Fruit fly (Drosophila melanogaster) whole organism, embryonic: Measurements from ENCODE around the gene CG12182.
A peak's percentile ranks its signal among the peaks of the same experiment; 100 is the strongest.

ENCODE experiments used
- CG10979 ChIP-seq: fragments of 200-800 bp; sonication (Bioruptor generic); optimal IDR thresholded peaks from 2 replicates; lab custom pipeline; 2018; ENCODE audit warnings: missing biosample characterization, mild to moderate bottlenecking, missing genetic modification characterization, moderate library complexity
- CG12769 ChIP-seq: fragments of 200-800 bp; sonication (Bioruptor generic); optimal IDR thresholded peaks from 2 replicates; lab custom pipeline; 2019; ENCODE audit warnings: missing biosample characterization, mild to moderate bottlenecking, missing genetic modification characterization, moderate library complexity
- CG14014 ChIP-seq: fragments of 200-800 bp; sonication (Bioruptor generic); IDR thresholded peaks from 2 replicates; pipeline ENCODE4 v1.3.6; 2022; ENCODE audit warnings: missing biosample characterization, missing genetic modification characterization
- CG14050 ChIP-seq: fragments of 200-800 bp; sonication (Bioruptor generic); IDR thresholded peaks from 3 replicates; pipeline ENCODE4 v1.3.6; 2022; ENCODE audit warnings: missing biosample characterization, missing genetic modification characterization
- CG14965 ChIP-seq: fragments of 200-800 bp; sonication (Bioruptor generic); optimal IDR thresholded peaks from 2 replicates; lab custom pipeline; 2016; ENCODE audit warnings: missing biosample characterization, missing genetic modification characterization, borderline replicate concordance
- CG15011 ChIP-seq: fragments of 200-800 bp; sonication (Bioruptor generic); optimal IDR thresholded peaks from 3 replicates; lab custom pipeline; 2018; ENCODE audit warnings: missing biosample characterization, mild to moderate bottlenecking, missing genetic modification characterization
- CG1792 ChIP-seq: fragments of 200-800 bp; sonication (Bioruptor generic); optimal IDR thresholded peaks from 2 replicates; lab custom pipeline; 2016; ENCODE audit warnings: missing biosample characterization, missing genetic modification characterization
- CG1832 ChIP-seq: fragments of 200-800 bp; sonication (Bioruptor generic); optimal IDR thresholded peaks from 2 replicates; lab custom pipeline; 2017; ENCODE audit warnings: missing biosample characterization, mild to moderate bottlenecking, missing genetic modification characterization, inconsistent platforms
- CG2889 ChIP-seq: fragments of 200-800 bp; sonication (Bioruptor generic); IDR thresholded peaks from 3 replicates; pipeline ENCODE4 v1.3.6; 2022; ENCODE audit warnings: missing biosample characterization, missing genetic modification characterization
- CG30020 ChIP-seq: fragments of 200-800 bp; optimal IDR thresholded peaks from 2 replicates; lab custom pipeline; 2019; ENCODE audit warnings: missing biosample characterization, mild to moderate bottlenecking, missing genetic modification characterization, moderate library complexity
- CG31388 ChIP-seq: fragments of 200-800 bp; sonication (Bioruptor generic); optimal IDR thresholded peaks from 2 replicates; lab custom pipeline; 2016; ENCODE audit warnings: missing biosample characterization, missing genetic modification characterization
- CG33213 ChIP-seq: fragments of 200-800 bp; sonication (Bioruptor generic); optimal IDR thresholded peaks from 3 replicates; lab custom pipeline; 2016; ENCODE audit warnings: missing biosample characterization, missing genetic modification characterization
- CG6254 ChIP-seq: fragments of 200-800 bp; sonication (Bioruptor generic); optimal IDR thresholded peaks from 3 replicates; lab custom pipeline; 2017; ENCODE audit warnings: mild to moderate bottlenecking, missing biosample characterization, missing genetic modification reagents, missing genetic modification characterization
- CG8089 ChIP-seq: fragments of 200-800 bp; sonication (Bioruptor generic); optimal IDR thresholded peaks from 3 replicates; lab custom pipeline; 2016; ENCODE audit warnings: missing biosample characterization, missing genetic modification characterization
- CG9932 ChIP-seq: fragments of 200-800 bp; sonication (Bioruptor generic); IDR thresholded peaks from 2 replicates; pipeline ENCODE4 v1.3.6; 2022; ENCODE audit warnings: missing biosample characterization, missing genetic modification characterization
- Doc3 ChIP-seq: fragments of 200-800 bp; sonication (Bioruptor generic); IDR thresholded peaks from 3 replicates; pipeline ENCODE4 v1.3.6; 2022; ENCODE audit warnings: missing biosample characterization, missing genetic modification characterization; ENCODE audit not compliant: partially characterized antibody
- Dref ChIP-seq: fragments of 200-800 bp; sonication (Bioruptor generic); IDR thresholded peaks from 2 replicates; pipeline ENCODE4 v1.3.6; 2022; ENCODE audit warnings: missing biosample characterization, missing genetic modification characterization
- Eip74EF ChIP-seq, 2 experiments: fragments of 200-800 bp in 1 of 2; fragments of >200 bp in 1 of 2; sonication (Bioruptor generic) in 1 of 2; optimal IDR thresholded peaks; 2 replicates each; lab custom pipeline; 2017 to 2019; ENCODE audit warnings: missing biosample characterization in 2 of 2, missing genetic modification characterization in 2 of 2, mild to moderate bottlenecking in 1 of 2, moderate library complexity in 1 of 2
- Hey ChIP-seq: fragments of 200-800 bp; sonication (Bioruptor generic); optimal IDR thresholded peaks from 3 replicates; lab custom pipeline; 2018; ENCODE audit warnings: missing biosample characterization, mild to moderate bottlenecking, missing genetic modification characterization
- HmgD ChIP-seq: fragments of 200-800 bp; sonication (Bioruptor generic); optimal IDR thresholded peaks from 3 replicates; lab custom pipeline; 2016; ENCODE audit warnings: missing biosample characterization, missing genetic modification characterization
- Hmr ChIP-seq: fragments of 200-800 bp; sonication (Bioruptor generic); optimal IDR thresholded peaks from 3 replicates; lab custom pipeline; 2017; ENCODE audit warnings: mild to moderate bottlenecking, missing biosample characterization, missing genetic modification reagents, missing genetic modification characterization
- MESR4 ChIP-seq: fragments of 200-800 bp; sonication (Bioruptor generic); optimal IDR thresholded peaks from 2 replicates; lab custom pipeline; 2018; ENCODE audit warnings: missing biosample characterization, mild to moderate bottlenecking, missing genetic modification characterization, moderate library complexity
- Neu2 ChIP-seq: fragments of 200-800 bp; sonication (Bioruptor generic); optimal IDR thresholded peaks from 3 replicates; lab custom pipeline; 2016; ENCODE audit warnings: missing biosample characterization, missing genetic modification characterization, borderline replicate concordance
- Oaz ChIP-seq: fragments of 200-800 bp; sonication (Bioruptor generic); IDR thresholded peaks from 2 replicates; pipeline ENCODE4 v1.3.6; 2022; ENCODE audit warnings: missing biosample characterization, missing genetic modification characterization
- Poxn ChIP-seq: fragments of 200-800 bp; sonication (Bioruptor generic); IDR thresholded peaks from 2 replicates; pipeline ENCODE4 v1.3.6; 2022; ENCODE audit warnings: missing biosample characterization, missing genetic modification characterization
- Six4 ChIP-seq: fragments of 200-800 bp; sonication (Bioruptor generic); optimal IDR thresholded peaks from 2 replicates; lab custom pipeline; 2016; ENCODE audit warnings: missing biosample characterization, missing genetic modification characterization
- Taf1 ChIP-seq: fragments of 200-800 bp; sonication (Bioruptor generic); IDR thresholded peaks from 2 replicates; pipeline ENCODE4 v1.3.6; 2022; ENCODE audit warnings: missing biosample characterization, missing genetic modification characterization
- bcd ChIP-seq: fragments of 200-800 bp; sonication (Bioruptor generic); optimal IDR thresholded peaks from 2 replicates; lab custom pipeline; 2017; ENCODE audit warnings: missing biosample characterization, mild to moderate bottlenecking, missing genetic modification characterization
- bigmax ChIP-seq: fragments of 200-800 bp; sonication (Bioruptor generic); optimal IDR thresholded peaks from 2 replicates; lab custom pipeline; 2018; ENCODE audit warnings: missing biosample characterization, mild to moderate bottlenecking, missing genetic modification characterization
- cad ChIP-seq: fragments of >200 bp; optimal IDR thresholded peaks from 2 replicates; lab custom pipeline; 2017; ENCODE audit warnings: missing biosample characterization, missing genetic modification characterization
- dati ChIP-seq: fragments of 200-800 bp; sonication (Bioruptor generic); IDR thresholded peaks from 2 replicates; pipeline ENCODE4 v1.3.6; 2022; ENCODE audit warnings: missing biosample characterization, missing genetic modification characterization
- fd3F ChIP-seq: fragments of 200-800 bp; sonication (Bioruptor generic); optimal IDR thresholded peaks from 2 replicates; lab custom pipeline; 2018; ENCODE audit warnings: missing biosample characterization, mild to moderate bottlenecking, missing genetic modification characterization, moderate library complexity
- gcm2 ChIP-seq: fragments of 200-800 bp; sonication (Bioruptor generic); optimal IDR thresholded peaks from 2 replicates; lab custom pipeline; 2016; ENCODE audit warnings: missing biosample characterization, missing genetic modification characterization
- gsb ChIP-seq: fragments of 200-800 bp; sonication (Bioruptor generic); IDR thresholded peaks from 2 replicates; pipeline ENCODE4 v1.3.6; 2022; ENCODE audit warnings: missing biosample characterization, missing genetic modification characterization
- hth ChIP-seq: fragments of >200 bp; optimal IDR thresholded peaks from 2 replicates; lab custom pipeline; 2017; ENCODE audit warnings: inconsistent platforms
- klu ChIP-seq: fragments of 200-800 bp; sonication (Bioruptor generic); IDR thresholded peaks from 2 replicates; pipeline ENCODE4 v1.3.6; 2022; ENCODE audit warnings: missing biosample characterization, missing genetic modification characterization
- kni ChIP-seq: fragments of 200-800 bp; sonication (Bioruptor generic); optimal IDR thresholded peaks from 3 replicates; lab custom pipeline; 2017; ENCODE audit warnings: mild to moderate bottlenecking, missing biosample characterization, missing genetic modification reagents, missing genetic modification characterization
- lab ChIP-seq: fragments of 200-800 bp; sonication (Bioruptor generic); optimal IDR thresholded peaks from 3 replicates; lab custom pipeline; 2017; ENCODE audit warnings: missing biosample characterization, missing genetic modification characterization, mild to moderate bottlenecking, moderate library complexity, missing genetic modification reagents
- mld ChIP-seq: fragments of 200-800 bp; sonication (Bioruptor generic); IDR thresholded peaks from 3 replicates; pipeline ENCODE4 v1.3.6; 2022; ENCODE audit warnings: missing biosample characterization, missing genetic modification characterization; ENCODE audit not compliant: partially characterized antibody
- otp ChIP-seq: fragments of 200-800 bp; sonication (Bioruptor generic); IDR thresholded peaks from 3 replicates; pipeline ENCODE4, ENCODE4 v1.3.6; 2022; ENCODE audit warnings: missing biosample characterization, missing genetic modification characterization
- p53 ChIP-seq: fragments of 200-800 bp; sonication (Bioruptor generic); optimal IDR thresholded peaks from 2 replicates; lab custom pipeline; 2016; ENCODE audit warnings: missing biosample characterization, missing genetic modification characterization
- seq ChIP-seq: fragments of 200-800 bp; sonication (Bioruptor generic); IDR thresholded peaks from 2 replicates; pipeline ENCODE4 v1.3.6; 2022; ENCODE audit warnings: missing biosample characterization, missing genetic modification characterization
- sug ChIP-seq: fragments of 200-800 bp; optimal IDR thresholded peaks from 2 replicates; lab custom pipeline; 2019; ENCODE audit warnings: missing biosample characterization, mild to moderate bottlenecking, missing genetic modification characterization, moderate library complexity
- tgo ChIP-seq: fragments of 200-800 bp; sonication (Bioruptor generic); IDR thresholded peaks from 3 replicates; pipeline ENCODE4 v1.3.6; 2022; ENCODE audit warnings: missing biosample characterization, missing genetic modification characterization
- trh ChIP-seq: fragments of 200-800 bp; sonication (Bioruptor generic); optimal IDR thresholded peaks from 2 replicates; lab custom pipeline; 2016; ENCODE audit warnings: missing biosample characterization, missing genetic modification characterization
- twi ChIP-seq: fragments of 200-800 bp; optimal IDR thresholded peaks from 2 replicates; lab custom pipeline; 2019; ENCODE audit warnings: missing biosample characterization, mild to moderate bottlenecking, missing genetic modification characterization, moderate library complexity
- wdn ChIP-seq: fragments of 200-800 bp; sonication (Bioruptor generic); IDR thresholded peaks from 2 replicates; pipeline ENCODE4 v1.3.6; 2022; ENCODE audit warnings: missing biosample characterization, missing genetic modification characterization
- zf30C ChIP-seq: fragments of 200-800 bp; sonication (Bioruptor generic); optimal IDR thresholded peaks from 3 replicates; lab custom pipeline; 2018; ENCODE audit warnings: missing biosample characterization, mild to moderate bottlenecking, missing genetic modification characterization

The CG12182 gene

DNA sequence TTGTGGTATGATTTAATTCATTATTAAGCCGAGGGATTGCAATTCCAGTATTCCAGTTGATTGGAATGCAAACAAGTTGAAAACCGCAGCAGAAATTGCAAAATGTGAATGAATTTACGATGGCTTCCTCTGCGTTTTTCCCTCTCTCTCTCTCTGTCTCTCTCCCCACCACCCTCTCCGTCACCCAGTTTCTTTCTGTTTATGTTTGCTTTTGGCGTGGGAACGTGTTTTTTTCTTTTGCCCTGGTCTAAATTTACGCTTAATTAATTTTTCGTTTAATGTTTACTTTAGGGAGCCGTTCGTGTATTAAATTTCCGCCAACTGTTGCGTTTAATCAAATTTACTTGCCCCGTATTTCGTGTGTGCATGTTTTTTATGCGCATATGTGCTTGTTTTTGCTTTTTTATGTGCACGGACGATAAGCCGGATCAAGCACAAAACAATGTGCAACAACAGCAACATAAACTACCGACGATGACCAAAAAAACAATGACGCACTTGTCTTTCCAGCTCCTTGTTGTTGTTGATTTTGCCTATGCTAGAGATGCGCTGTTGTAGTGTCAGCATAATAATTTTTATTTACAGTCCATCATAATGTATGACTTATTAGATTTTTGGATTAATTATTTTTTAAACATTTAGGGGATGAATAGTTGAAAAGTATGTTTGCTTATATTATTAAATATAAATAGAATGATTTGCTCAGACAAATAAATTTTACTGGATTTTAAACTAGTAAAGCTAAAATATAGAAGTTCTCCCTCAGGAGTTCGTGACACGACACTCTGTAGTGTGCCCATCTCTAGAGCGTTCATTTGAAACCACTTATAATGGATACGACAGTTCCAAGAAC, 9.2 kb downstream of the CG12182 start (continued):
- TF ChIP-seq Oaz (peak; percentile 69), tgo (no peak; the same call in 2 of the 3 replicates), gcm2 (GFP tag; lab: Kevin White, UChicago) (no peak), p53 (GFP tag; lab: Kevin White, UChicago) (no peak), Six4 (GFP tag; lab: Kevin White, UChicago) (peak; percentile 37), otp (GFP tag; lab: Robert Waterston, UW) (0 out of 3 replicates have a peak, but pooled peaks have one; percentile 22), CG33213 (GFP tag; lab: Kevin White, UChicago) (no peak), klu (no peak; the same call in 1 of the 2 replicates), CG2889 (GFP tag; lab: Robert Waterston, UW) (peak; percentile 64), fd3F (GFP tag; lab: Kevin White, UChicago) (peak; percentile 71), CG14965 (no peak), Neu2 (GFP tag; lab: Kevin White, UChicago) (no peak), mld (peak; percentile 20; the same call in 1 of the 3 replicates), kni (peak; percentile 42), CG1832 (GFP tag; lab: Kevin White, UChicago) (peak; percentile 25), CG9932 (peak; percentile 75), cad (GFP tag; lab: Kevin White, UChicago) (no peak), Doc3 (peak; percentile 84; the same call in 2 of the 3 replicates), CG15011 (GFP tag; lab: Kevin White, UChicago) (peak; percentile 38), zf30C (GFP tag; lab: Kevin White, UChicago) (no peak), CG12769 (peak; percentile 17), CG14050 (peak; percentile 55), HmgD (GFP tag; lab: Kevin White, UChicago) (peak; percentile 10), gsb (GFP tag; lab: Robert Waterston, UW) (peak; percentile 32; the same call in 1 of the 2 replicates), Taf1 (GFP tag; lab: Robert Waterston, UW) (peak; percentile 58; the same call in 1 of the 2 replicates), Hmr (GFP tag; lab: Kevin White, UChicago) (peak; percentile 83), CG10979 (tag; lab: Kevin White, UChicago) (peak; percentile 76), bigmax (GFP tag; lab: Kevin White, UChicago) (no peak), seq (GFP tag; lab: Robert Waterston, UW) (peak; percentile 55), sug (peak; percentile 73), bcd (GFP tag; lab: Kevin White, UChicago) (peak; percentile 70), Hey (tag; lab: Kevin White, UChicago) (no peak), dati (GFP tag; lab: Robert Waterston, UW) (no peak), CG14014 (GFP tag; lab: Robert Waterston, UW) (peak; percentile 46), CG1792 (GFP tag; lab: Kevin White, UChicago) (no peak), CG6254 (GFP tag; lab: Kevin White, UChicago) (peak; percentile 22), trh (peak; percentile 21), CG31388 (GFP tag; lab: Kevin White, UChicago) (peak; percentile 45), Eip74EF (GFP tag; optimal IDR thresholded peaks at IDR 0.05; lab: Kevin White, UChicago) (peak in 1 of 2 experiments; percentile 62), Poxn (GFP tag; lab: Robert Waterston, UW) (0 out of 2 replicates have a peak, but pooled peaks have one; percentile 17), MESR4 (GFP tag; lab: Kevin White, UChicago) (no peak), lab (peak; percentile 86), Dref (GFP tag; lab: Robert Waterston, UW) (no peak), hth (lab: Kevin White, UChicago) (no peak), CG8089 (GFP tag; lab: Kevin White, UChicago) (no peak), twi (tag; lab: Kevin White, UChicago) (peak; percentile 69), wdn (GFP tag; lab: Robert Waterston, UW) (no peak), CG30020 (tag; lab: Kevin White, UChicago) (peak; percentile 61)
